Worm (Caenorhabditis elegans) whole organism, L3 larva: ENCODE results near the gene prp-9.

Experiments used
- R02D3.7 ChIP-seq: fragments of 150-350 bp; optimal IDR thresholded peaks from 2 replicates; lab custom pipeline; 2014; ENCODE audit warnings: missing biosample characterization, missing genetic modification characterization
- aly-2 ChIP-seq: fragments of 150-350 bp; optimal IDR thresholded peaks from 2 replicates; lab custom pipeline; 2014; ENCODE audit warnings: missing biosample characterization, missing genetic modification characterization
- ama-1 ChIP-seq: fragments of 150-350 bp; optimal IDR thresholded peaks from 2 replicates; lab custom pipeline; 2018
- ceh-16 ChIP-seq: sonication (generic microtip); optimal IDR thresholded peaks from 2 replicates; lab custom pipeline; 2017; ENCODE audit warnings: missing biosample characterization, missing genetic modification characterization
- daf-12 ChIP-seq: fragments of 150-350 bp; optimal IDR thresholded peaks from 2 replicates; lab custom pipeline; 2014; ENCODE audit warnings: missing biosample characterization, missing genetic modification reagents, missing genetic modification characterization
- egl-5 ChIP-seq: fragments of 150-350 bp; optimal IDR thresholded peaks from 2 replicates; lab custom pipeline; 2017; ENCODE audit warnings: missing biosample characterization, missing genetic modification reagents, missing genetic modification characterization, inconsistent platforms
- elt-2 ChIP-seq: sonication (generic microtip); optimal IDR thresholded peaks from 2 replicates; lab custom pipeline; 2016; ENCODE audit warnings: missing genetic modification reagents, mild to moderate bottlenecking, missing genetic modification characterization, missing compliant biosample characterization
- eor-1 ChIP-seq, 2 experiments: fragments of 150-350 bp; optimal IDR thresholded peaks; 2 replicates each; lab custom pipeline; 2014 to 2018; ENCODE audit warnings: missing biosample characterization in 2 of 2, missing genetic modification characterization in 2 of 2
- fkh-10 ChIP-seq: sonication (generic microtip); optimal IDR thresholded peaks from 2 replicates; lab custom pipeline; 2017; ENCODE audit warnings: missing biosample characterization, missing genetic modification reagents, missing genetic modification characterization
- fkh-2 ChIP-seq: fragments of 150-350 bp; optimal IDR thresholded peaks from 2 replicates; lab custom pipeline; 2014; ENCODE audit warnings: missing biosample characterization, missing genetic modification reagents, missing genetic modification characterization
- jun-1 ChIP-seq: fragments of 150-350 bp; optimal IDR thresholded peaks from 2 replicates; lab custom pipeline; 2014; ENCODE audit warnings: missing biosample characterization, missing genetic modification reagents, missing genetic modification characterization
- lin-15B ChIP-seq: fragments of 150-350 bp; optimal IDR thresholded peaks from 2 replicates; lab custom pipeline; 2014; ENCODE audit warnings: missing biosample characterization, missing genetic modification characterization
- lin-39 ChIP-seq: fragments of 150-350 bp; optimal IDR thresholded peaks from 2 replicates; lab custom pipeline; 2018; ENCODE audit warnings: missing biosample characterization, missing genetic modification reagents, missing genetic modification characterization
- lsy-12 ChIP-seq: sonication (generic microtip); optimal IDR thresholded peaks from 2 replicates; lab custom pipeline; 2016; ENCODE audit warnings: mild to moderate bottlenecking, missing genetic modification characterization, missing compliant biosample characterization
- mdl-1 ChIP-seq: fragments of 150-350 bp; optimal IDR thresholded peaks from 2 replicates; lab custom pipeline; 2014; ENCODE audit warnings: missing biosample characterization, missing genetic modification characterization
- mml-1 ChIP-seq: fragments of 150-350 bp; sonication (generic microtip); optimal IDR thresholded peaks from 3 replicates; lab custom pipeline; 2014; ENCODE audit warnings: missing biosample characterization, missing genetic modification characterization
- nfya-1 ChIP-seq: sonication (generic microtip); optimal IDR thresholded peaks from 2 replicates; lab custom pipeline; 2017; ENCODE audit warnings: missing genetic modification characterization, mild to moderate bottlenecking, missing compliant biosample characterization, antibody characterized with exemption, moderate library complexity; ENCODE audit not compliant: insufficient read depth
- nhr-11 ChIP-seq: fragments of 150-350 bp; optimal IDR thresholded peaks from 2 replicates; lab custom pipeline; 2014; ENCODE audit warnings: missing biosample characterization, missing genetic modification characterization
- nhr-12 ChIP-seq: fragments of 150-350 bp; optimal IDR thresholded peaks from 2 replicates; lab custom pipeline; 2014; ENCODE audit warnings: missing biosample characterization, missing genetic modification characterization
- nhr-23 ChIP-seq: fragments of 150-350 bp; optimal IDR thresholded peaks from 2 replicates; lab custom pipeline; 2014; ENCODE audit warnings: missing biosample characterization, missing genetic modification reagents, missing genetic modification characterization
- nhr-25 ChIP-seq: sonication (generic microtip); optimal IDR thresholded peaks from 2 replicates; lab custom pipeline; 2017; ENCODE audit warnings: missing biosample characterization, missing genetic modification characterization
- nhr-28 ChIP-seq: fragments of 150-350 bp; optimal IDR thresholded peaks from 2 replicates; lab custom pipeline; 2014; ENCODE audit warnings: missing biosample characterization, missing genetic modification characterization
- nhr-43 ChIP-seq: sonication (generic microtip); optimal IDR thresholded peaks from 2 replicates; lab custom pipeline; 2016; ENCODE audit warnings: mild to moderate bottlenecking, missing genetic modification characterization, missing compliant biosample characterization; ENCODE audit not compliant: poor library complexity, severe bottlenecking
- nhr-67 ChIP-seq: fragments of 150-350 bp; optimal IDR thresholded peaks from 2 replicates; lab custom pipeline; 2014; ENCODE audit warnings: missing biosample characterization, missing genetic modification characterization
- nhr-76 ChIP-seq: fragments of 150-350 bp; sonication (generic microtip); optimal IDR thresholded peaks from 5 replicates; lab custom pipeline; 2014; ENCODE audit warnings: missing biosample characterization, missing genetic modification characterization
- nhr-77 ChIP-seq: fragments of 150-350 bp; optimal IDR thresholded peaks from 2 replicates; lab custom pipeline; 2014; ENCODE audit warnings: missing biosample characterization, missing genetic modification characterization
- pha-4 ChIP-seq: fragments of 150-350 bp; optimal IDR thresholded peaks from 2 replicates; lab custom pipeline; 2014; ENCODE audit warnings: missing biosample characterization, missing genetic modification reagents, missing genetic modification characterization
- pqm-1 ChIP-seq: fragments of 150-350 bp; optimal IDR thresholded peaks from 2 replicates; lab custom pipeline; 2017; ENCODE audit warnings: missing biosample characterization, missing genetic modification characterization, inconsistent platforms
- skn-1 ChIP-seq: fragments of 150-350 bp; optimal IDR thresholded peaks from 2 replicates; lab custom pipeline; 2014; ENCODE audit warnings: missing biosample characterization, missing genetic modification characterization
- snpc-4 ChIP-seq: fragments of 150-350 bp; optimal IDR thresholded peaks from 2 replicates; lab custom pipeline; 2014; ENCODE audit warnings: missing biosample characterization, missing genetic modification characterization
- tbx-2 ChIP-seq: sonication (generic microtip); optimal IDR thresholded peaks from 2 replicates; lab custom pipeline; 2016; ENCODE audit warnings: mild to moderate bottlenecking, missing genetic modification characterization, missing compliant biosample characterization
- unc-39 ChIP-seq: sonication (generic microtip); optimal IDR thresholded peaks from 4 replicates; lab custom pipeline; 2017; ENCODE audit warnings: missing biosample characterization, missing genetic modification characterization
- unc-62 ChIP-seq: fragments of 150-350 bp; sonication (generic microtip); optimal IDR thresholded peaks from 4 replicates; lab custom pipeline; 2014; ENCODE audit warnings: missing biosample characterization, missing genetic modification reagents, missing genetic modification characterization
- zag-1 ChIP-seq: fragments of 150-350 bp; optimal IDR thresholded peaks from 2 replicates; lab custom pipeline; 2014; ENCODE audit warnings: missing biosample characterization, missing genetic modification characterization
- ztf-4 ChIP-seq: fragments of 150-350 bp; optimal IDR thresholded peaks from 2 replicates; lab custom pipeline; 2014; ENCODE audit warnings: missing biosample characterization, missing genetic modification characterization

The prp-9 gene

DNA sequence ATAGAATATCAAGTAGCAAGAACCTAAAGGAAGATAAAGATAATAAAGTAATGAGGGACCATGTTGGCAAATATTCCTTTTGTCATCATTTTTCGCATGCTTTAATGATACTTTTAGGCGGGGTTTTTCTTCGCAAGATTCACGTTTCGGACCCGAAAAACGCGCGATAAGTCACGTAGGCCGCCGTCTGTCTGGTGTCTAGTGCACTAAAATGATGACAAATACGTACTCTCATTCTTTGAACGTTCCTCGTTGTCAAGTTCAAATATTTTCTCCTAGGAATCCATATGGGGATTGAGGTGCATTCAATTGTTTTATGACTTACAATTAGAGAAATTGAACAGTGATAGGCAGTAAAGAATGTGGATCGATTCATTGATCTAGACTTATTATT lies 41.4 kb downstream of the prp-9 start, which contains the start of gene taap-1:
Gene taap-1 (minus strand): TSS at position 79 of the 394 bp plus-strand sequence.
- TF ChIP-seq R02D3.7 = no peak
- TF ChIP-seq snpc-4 = no peak
- peak; percentile 94 for TF ChIP-seq skn-1 (tag; lab: Kevin White, UChicago)
- peak; percentile 34 for TF ChIP-seq nhr-43 (tag; lab: Kevin White, UChicago)
- peak; percentile 17 for TF ChIP-seq nfya-1 (tag; lab: Kevin White, UChicago)
- TF ChIP-seq pqm-1 (tag; lab: Kevin White, UChicago) = peak; percentile 4

DNA sequence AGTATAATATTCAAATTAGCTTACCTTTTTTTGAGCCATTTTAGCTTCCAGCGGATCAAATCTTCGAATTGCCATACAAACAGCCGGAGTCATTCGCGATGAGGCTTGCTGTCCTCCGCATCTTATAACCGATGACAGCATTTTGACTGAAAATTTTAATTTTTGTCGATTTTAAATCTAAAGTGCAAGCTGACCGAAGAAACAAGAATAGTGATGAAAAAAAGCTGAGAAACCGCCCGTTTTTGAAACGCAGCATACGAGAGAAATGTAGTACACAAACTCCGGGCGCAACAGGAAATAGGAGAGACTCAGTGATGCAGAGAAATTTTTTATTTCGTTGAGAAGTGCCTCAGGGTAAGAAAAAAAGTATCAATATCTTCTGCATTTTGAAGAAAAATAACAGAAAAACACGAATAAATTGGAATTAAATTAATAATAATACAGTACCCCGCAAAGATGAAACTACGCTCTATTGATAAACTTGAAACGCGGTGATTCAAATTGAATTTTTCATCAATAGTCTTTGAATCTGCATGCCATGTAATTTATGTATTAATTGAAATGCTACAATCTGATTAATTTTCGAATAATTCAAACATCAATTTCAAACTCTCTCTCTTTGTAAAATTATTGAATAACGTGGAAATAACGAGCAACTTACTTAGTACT lies 41.9 kb downstream of the prp-9 start:
- TF ChIP-seq zag-1 = no peak
- no peak for TF ChIP-seq nhr-43 (tag; lab: Kevin White, UChicago)
- peak; percentile 40 for TF ChIP-seq lin-15B (tag; lab: Kevin White, UChicago)
- no peak for TF ChIP-seq nhr-67
- no peak for TF ChIP-seq ceh-16 (tag; lab: Kevin White, UChicago)
- no peak for TF ChIP-seq nhr-28 (tag; lab: Kevin White, UChicago)
- TF ChIP-seq elt-2 (tag; lab: Kevin White, UChicago) = peak; percentile 7
- TF ChIP-seq pha-4 = peak; percentile 65
- no peak for TF ChIP-seq unc-39 (tag; lab: Kevin White, UChicago)
- TF ChIP-seq nhr-25 (tag; lab: Kevin White, UChicago) = peak; percentile 34
- TF ChIP-seq lsy-12 (tag; lab: Kevin White, UChicago) = no peak
- TF ChIP-seq pqm-1 (tag; lab: Kevin White, UChicago) = no peak
- TF ChIP-seq nhr-12 = no peak
- no peak for TF ChIP-seq tbx-2 (tag; lab: Kevin White, UChicago)
- TF ChIP-seq nhr-77 (tag; lab: Kevin White, UChicago) = no peak
- TF ChIP-seq lin-39 (tag; lab: Kevin White, UChicago) = peak; percentile 39
- peak; percentile 13 for TF ChIP-seq skn-1 (tag; lab: Kevin White, UChicago)
- TF ChIP-seq jun-1 = no peak
- TF ChIP-seq eor-1 (tag; optimal IDR thresholded peaks at IDR 0.05; lab: Kevin White, UChicago) = no peak
- TF ChIP-seq fkh-2 (tag; lab: Kevin White, UChicago) = no peak
- no peak for TF ChIP-seq mdl-1
- no peak for TF ChIP-seq daf-12 (tag; lab: Kevin White, UChicago)
- no peak for TF ChIP-seq fkh-10
- TF ChIP-seq R02D3.7 = no peak
- no peak for TF ChIP-seq ztf-4
- TF ChIP-seq nfya-1 (tag; lab: Kevin White, UChicago) = peak; percentile 46
- no peak for TF ChIP-seq snpc-4
- TF ChIP-seq nhr-23 (tag; lab: Kevin White, UChicago) = no peak

- TF ChIP-seq ceh-16 (tag; lab: Kevin White, UChicago) = no peak
- no peak for TF ChIP-seq nhr-11 (tag; lab: Kevin White, UChicago)
- TF ChIP-seq ama-1 (lab: Kevin White, UChicago) = peak; percentile 89
- no peak for TF ChIP-seq unc-62 (GFP tag; lab: Kevin White, UChicago)
- no peak for TF ChIP-seq nhr-76
- TF ChIP-seq nhr-28 (tag; lab: Kevin White, UChicago) = no peak
- no peak for TF ChIP-seq nhr-23 (tag; lab: Kevin White, UChicago)
- TF ChIP-seq aly-2 (tag; lab: Kevin White, UChicago) = no peak
- no peak for TF ChIP-seq R02D3.7
Observed at ce11 chrII:8481731-8482253, 43.4 kb downstream of the prp-9 start, which contains the start of gene M05D6.5. TSS of gene M05D6.5 (minus strand) at chrII:8482203.

DNA sequence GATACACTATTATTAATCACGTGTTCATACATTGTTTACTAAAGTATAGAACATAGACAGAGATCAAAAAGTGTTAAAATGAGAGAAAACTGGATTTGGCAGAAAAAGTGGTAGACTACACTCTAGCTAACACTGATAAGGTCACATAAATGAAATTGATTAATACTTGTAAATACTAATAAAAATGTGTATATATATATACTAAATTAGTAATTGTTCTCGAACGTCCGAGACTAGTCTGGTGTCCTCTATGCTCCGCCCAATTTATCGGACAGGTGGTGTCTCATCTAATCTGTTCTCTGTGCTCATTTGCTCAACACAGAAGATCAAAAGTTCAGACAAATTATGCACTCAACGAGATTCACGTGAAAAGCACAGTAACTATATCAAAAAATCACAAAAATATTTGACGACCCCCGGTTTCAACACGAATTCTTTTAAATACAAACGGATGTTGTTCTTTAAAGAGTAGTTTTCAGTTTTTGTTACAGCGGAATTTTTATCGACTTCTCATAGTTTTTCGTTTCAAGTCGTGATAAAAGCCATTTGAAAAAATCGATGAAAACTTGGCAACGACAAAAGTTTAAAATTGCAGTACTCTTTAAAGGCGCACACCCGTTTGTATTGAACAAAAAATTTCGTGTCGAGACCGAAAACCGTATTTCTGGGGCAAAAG lies 44.0 kb downstream of the prp-9 start:
- TF ChIP-seq nhr-43 (tag; lab: Kevin White, UChicago) (peak; percentile 26), ama-1 (lab: Kevin White, UChicago) (peak; percentile 88), lin-15B (tag; lab: Kevin White, UChicago) (no peak), pha-4 (peak; percentile 50), nfya-1 (tag; lab: Kevin White, UChicago) (peak; percentile 37), pqm-1 (tag; lab: Kevin White, UChicago) (peak; percentile 3), egl-5 (tag; lab: Kevin White, UChicago) (peak; percentile 24), lin-39 (tag; lab: Kevin White, UChicago) (no peak), elt-2 (tag; lab: Kevin White, UChicago) (peak; percentile 55), snpc-4 (no peak), mml-1 (peak; percentile 45), nhr-23 (tag; lab: Kevin White, UChicago) (no peak)
